Worm (Caenorhabditis elegans) whole organism, late embryonic: ENCODE measurements around the gene vha-14.

Experiments used
- C08G9.2 ChIP-seq: sonication (generic microtip); optimal IDR thresholded peaks from 2 replicates; lab custom pipeline; 2016; ENCODE audit warnings: mild to moderate bottlenecking, missing genetic modification characterization, moderate library complexity, missing compliant biosample characterization
- C38D4.7 ChIP-seq: fragments of 200-800 bp; sonication (Bioruptor generic); optimal IDR thresholded peaks from 2 replicates; lab custom pipeline; 2018; ENCODE audit warnings: mild to moderate bottlenecking, missing genetic modification characterization, moderate library complexity, missing compliant biosample characterization
- F13H6.1 ChIP-seq: sonication (generic microtip); optimal IDR thresholded peaks from 2 replicates; lab custom pipeline; 2016; ENCODE audit warnings: missing genetic modification characterization, missing compliant biosample characterization
- K02D7.2 ChIP-seq: sonication (generic microtip); optimal IDR thresholded peaks from 2 replicates; lab custom pipeline; 2017; ENCODE audit warnings: mild to moderate bottlenecking, missing genetic modification characterization, missing compliant biosample characterization
- K09A11.1 ChIP-seq: sonication (generic microtip); optimal IDR thresholded peaks from 2 replicates; lab custom pipeline; 2017; ENCODE audit warnings: antibody characterized with exemption, mild to moderate bottlenecking, missing genetic modification characterization, missing compliant biosample characterization; ENCODE audit not compliant: insufficient read depth
- ama-1 ChIP-seq: fragments of 150-350 bp; optimal IDR thresholded peaks from 2 replicates; lab custom pipeline; 2014
- ceh-18 ChIP-seq: sonication (generic microtip); optimal IDR thresholded peaks from 2 replicates; lab custom pipeline; 2016; ENCODE audit warnings: missing genetic modification characterization, missing compliant biosample characterization
- ceh-19 ChIP-seq: fragments of 200-800 bp; sonication (Bioruptor generic); optimal IDR thresholded peaks from 2 replicates; lab custom pipeline; 2018; ENCODE audit warnings: mild to moderate bottlenecking, missing genetic modification characterization, missing compliant biosample characterization
- ceh-22 ChIP-seq: sonication (generic microtip); optimal IDR thresholded peaks from 2 replicates; lab custom pipeline; 2017; ENCODE audit warnings: missing biosample characterization, missing genetic modification characterization
- ceh-24 ChIP-seq: sonication (generic microtip); optimal IDR thresholded peaks from 2 replicates; lab custom pipeline; 2016; ENCODE audit warnings: mild to moderate bottlenecking, missing genetic modification characterization, missing compliant biosample characterization
- ceh-31 ChIP-seq: sonication (generic microtip); optimal IDR thresholded peaks from 2 replicates; lab custom pipeline; 2016; ENCODE audit warnings: missing genetic modification characterization, missing compliant biosample characterization
- ceh-45 ChIP-seq: fragments of 200-800 bp; sonication (Bioruptor generic); IDR thresholded peaks from 2 replicates; pipeline ENCODE4 v1.3.6; 2022; ENCODE audit warnings: missing genetic modification reagents, missing genetic modification characterization, missing compliant biosample characterization
- ceh-48 ChIP-seq: sonication (generic microtip); optimal IDR thresholded peaks from 2 replicates; lab custom pipeline; 2016; ENCODE audit warnings: missing genetic modification characterization, inconsistent platforms, missing compliant biosample characterization
- ceh-6 ChIP-seq: fragments of 200-800 bp; sonication (Bioruptor generic); optimal IDR thresholded peaks from 2 replicates; lab custom pipeline; 2018; ENCODE audit warnings: mild to moderate bottlenecking, missing genetic modification characterization, missing compliant biosample characterization
- ceh-9 ChIP-seq: sonication (generic microtip); optimal IDR thresholded peaks from 2 replicates; lab custom pipeline; 2016; ENCODE audit warnings: mild to moderate bottlenecking, missing genetic modification characterization, inconsistent platforms, missing compliant biosample characterization
- dve-1 ChIP-seq: sonication (generic microtip); optimal IDR thresholded peaks from 2 replicates; lab custom pipeline; 2017; ENCODE audit warnings: antibody characterized with exemption, mild to moderate bottlenecking, missing genetic modification characterization, missing compliant biosample characterization
- elt-2 ChIP-seq: sonication (generic microtip); optimal IDR thresholded peaks from 2 replicates; lab custom pipeline; 2016; ENCODE audit warnings: missing genetic modification reagents, missing genetic modification characterization, missing compliant biosample characterization
- ets-4 ChIP-seq: sonication (generic microtip); optimal IDR thresholded peaks from 2 replicates; lab custom pipeline; 2016; ENCODE audit warnings: missing genetic modification characterization, missing compliant biosample characterization
- eyg-1 ChIP-seq: sonication (generic microtip); optimal IDR thresholded peaks from 2 replicates; lab custom pipeline; 2016; ENCODE audit warnings: missing genotype, missing genetic modification characterization, missing compliant biosample characterization
- fax-1 ChIP-seq: sonication (generic microtip); optimal IDR thresholded peaks from 2 replicates; lab custom pipeline; 2016; ENCODE audit warnings: missing genotype, missing genetic modification characterization, missing compliant biosample characterization
- fkh-6 ChIP-seq: sonication (generic microtip); optimal IDR thresholded peaks from 2 replicates; lab custom pipeline; 2016; ENCODE audit warnings: missing genetic modification characterization, missing compliant biosample characterization
- hlh-13 ChIP-seq: fragments of 200-800 bp; sonication (Bioruptor generic); optimal IDR thresholded peaks from 2 replicates; lab custom pipeline; 2018; ENCODE audit warnings: mild to moderate bottlenecking, missing genetic modification characterization, missing compliant biosample characterization
- hlh-6 ChIP-seq: sonication (generic microtip); optimal IDR thresholded peaks from 2 replicates; lab custom pipeline; 2016; ENCODE audit warnings: missing genotype, missing genetic modification characterization, missing compliant biosample characterization
- hlh-8 ChIP-seq: sonication (generic microtip); optimal IDR thresholded peaks from 2 replicates; lab custom pipeline; 2016; ENCODE audit warnings: missing genotype, missing genetic modification characterization, missing compliant biosample characterization
- lim-6 ChIP-seq: sonication (generic microtip); optimal IDR thresholded peaks from 2 replicates; lab custom pipeline; 2016; ENCODE audit warnings: missing genetic modification characterization, missing compliant biosample characterization
- lin-11 ChIP-seq: fragments of 200-800 bp; sonication (Bioruptor generic); optimal IDR thresholded peaks from 2 replicates; lab custom pipeline; 2018; ENCODE audit warnings: mild to moderate bottlenecking, missing genetic modification characterization, missing compliant biosample characterization
- mec-3 ChIP-seq: sonication (generic microtip); optimal IDR thresholded peaks from 2 replicates; lab custom pipeline; 2016; ENCODE audit warnings: borderline replicate concordance, missing genetic modification characterization, missing compliant biosample characterization
- nfya-1 ChIP-seq: sonication (generic microtip); optimal IDR thresholded peaks from 2 replicates; lab custom pipeline; 2017; ENCODE audit warnings: missing genetic modification characterization, mild to moderate bottlenecking, missing compliant biosample characterization, antibody characterized with exemption, moderate library complexity
- nhr-232 ChIP-seq: sonication (generic microtip); optimal IDR thresholded peaks from 2 replicates; lab custom pipeline; 2016; ENCODE audit warnings: missing genetic modification characterization, missing compliant biosample characterization
- odd-2 ChIP-seq: sonication (generic microtip); optimal IDR thresholded peaks from 2 replicates; lab custom pipeline; 2017; ENCODE audit warnings: antibody characterized with exemption, mild to moderate bottlenecking, missing genetic modification characterization, missing compliant biosample characterization
- pat-9 ChIP-seq: fragments of 200-800 bp; sonication (Bioruptor generic); optimal IDR thresholded peaks from 2 replicates; lab custom pipeline; 2018; ENCODE audit warnings: mild to moderate bottlenecking, missing genetic modification characterization, moderate library complexity, missing compliant biosample characterization
- pax-1 ChIP-seq: fragments of 150-350 bp; optimal IDR thresholded peaks from 2 replicates; lab custom pipeline; 2014; ENCODE audit warnings: missing biosample characterization, missing genetic modification characterization
- pha-4 ChIP-seq: fragments of 150-350 bp; optimal IDR thresholded peaks from 2 replicates; lab custom pipeline; 2018; ENCODE audit warnings: missing biosample characterization, missing genetic modification reagents, missing genetic modification characterization
- pqm-1 ChIP-seq: sonication (generic microtip); optimal IDR thresholded peaks from 2 replicates; lab custom pipeline; 2016; ENCODE audit warnings: missing genetic modification characterization, missing compliant biosample characterization
- pros-1 ChIP-seq: fragments of 150-350 bp; optimal IDR thresholded peaks from 2 replicates; lab custom pipeline; 2014; ENCODE audit warnings: missing biosample characterization, missing genetic modification reagents, missing genetic modification characterization
- ref-2 ChIP-seq: sonication (generic microtip); optimal IDR thresholded peaks from 2 replicates; lab custom pipeline; 2016; ENCODE audit warnings: missing genetic modification characterization, missing compliant biosample characterization
- sox-4 ChIP-seq: sonication (generic microtip); optimal IDR thresholded peaks from 2 replicates; lab custom pipeline; 2017; ENCODE audit warnings: mild to moderate bottlenecking, missing genetic modification characterization, inconsistent platforms, missing compliant biosample characterization
- ttx-3 ChIP-seq: sonication (generic microtip); optimal IDR thresholded peaks from 2 replicates; lab custom pipeline; 2016; ENCODE audit warnings: missing genetic modification reagents, missing genetic modification characterization, missing compliant biosample characterization
- unc-3 ChIP-seq, 2 experiments: fragments of 200-800 bp in 1 of 2; sonication (Bioruptor generic) in 1 of 2; sonication (generic microtip) in 1 of 2; conservative IDR thresholded peaks in 1 of 2; optimal IDR thresholded peaks in 1 of 2; 2 replicates each; pipeline versions ENCODE4 v1.3.6 to Lab custom; 2016 to 2022; ENCODE audit warnings: missing compliant biosample characterization in 2 of 2, missing genetic modification characterization in 2 of 2, missing genetic modification reagents in 1 of 2
- unc-42 ChIP-seq: sonication (generic microtip); optimal IDR thresholded peaks from 2 replicates; lab custom pipeline; 2016; ENCODE audit warnings: missing genotype, missing genetic modification characterization, missing compliant biosample characterization
- zip-5 ChIP-seq: sonication (generic microtip); optimal IDR thresholded peaks from 2 replicates; lab custom pipeline; 2016; ENCODE audit warnings: missing genetic modification characterization, missing compliant biosample characterization
- ztf-16 ChIP-seq: sonication (generic microtip); optimal IDR thresholded peaks from 2 replicates; lab custom pipeline; 2017; ENCODE audit warnings: missing genetic modification characterization, missing compliant biosample characterization

vha-14 gene

DNA sequence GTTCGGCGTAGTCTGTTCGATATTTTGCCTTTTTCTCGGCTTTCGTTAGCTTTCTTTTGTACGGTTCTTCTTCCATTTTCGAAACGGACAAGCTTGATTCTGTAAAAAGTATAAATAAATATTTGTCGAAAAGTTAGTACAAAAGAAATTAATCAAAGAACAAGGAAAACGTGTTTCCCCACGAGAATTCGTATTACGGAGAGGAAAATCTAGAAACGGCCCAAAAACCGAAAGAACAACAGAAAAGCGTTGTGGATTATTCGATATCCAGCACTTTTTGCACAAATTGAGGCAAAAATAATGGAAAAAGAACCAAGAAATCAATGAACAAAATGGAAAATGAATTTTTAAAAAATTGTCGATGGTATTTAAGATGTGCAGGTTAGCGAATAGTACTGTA lies 34.4 kb downstream of the vha-14 start, which contains the start of gene mut-7:
TSS of gene mut-7 (minus strand) at position 101 of the 400 bp plus-strand sequence.
- TF ChIP-seq C08G9.2 (tag; lab: Kevin White, UChicago) (no peak), F13H6.1 (tag; lab: Kevin White, UChicago) (no peak), ceh-6 (no peak), dve-1 (tag; lab: Kevin White, UChicago) (no peak), eyg-1 (tag; lab: Kevin White, UChicago) (no peak), lin-11 (no peak), pqm-1 (no peak), ceh-22 (tag; lab: Kevin White, UChicago) (no peak), fax-1 (tag; lab: Kevin White, UChicago) (no peak), pat-9 (no peak), nhr-232 (tag; lab: Kevin White, UChicago) (no peak), mec-3 (tag; lab: Kevin White, UChicago) (no peak), ref-2 (tag; lab: Kevin White, UChicago) (no peak), fkh-6 (tag; lab: Kevin White, UChicago) (no peak), ceh-9 (tag; lab: Kevin White, UChicago) (no peak), hlh-8 (no peak), ama-1 (no peak), K09A11.1 (tag; lab: Kevin White, UChicago) (no peak), ceh-45 (no peak), K02D7.2 (tag; lab: Kevin White, UChicago) (no peak)
- TF ChIP-seq, all 69 proteins: peak for 0

DNA sequence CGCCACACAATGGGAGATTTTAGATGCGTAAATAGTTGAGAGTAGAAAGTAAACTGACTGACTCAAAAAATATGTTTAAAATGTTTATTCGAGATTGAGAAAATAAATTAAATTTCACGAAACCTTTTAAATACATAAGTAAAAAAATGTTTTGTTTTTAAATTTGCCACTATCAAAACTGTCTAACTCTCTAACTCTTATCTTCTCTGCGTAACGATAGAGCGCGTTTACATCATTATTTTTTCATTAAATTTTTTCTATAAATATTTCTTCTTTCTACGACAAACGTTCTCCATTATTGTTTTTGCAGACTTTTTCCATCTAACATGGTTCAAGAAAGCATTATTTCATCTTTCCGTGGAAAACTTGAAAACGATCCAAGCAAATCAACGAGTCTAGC lies 34.9 kb downstream of the vha-14 start, which contains the start of gene eif-2Balpha:
TSS of gene eif-2Balpha (plus strand) at position 304 of the 400 bp plus-strand sequence.
- no peak for TF ChIP-seq pha-4 (tag; lab: Kevin White, UChicago)
- TF ChIP-seq odd-2 (tag; lab: Kevin White, UChicago) = no peak
- TF ChIP-seq fax-1 (tag; lab: Kevin White, UChicago) = no peak
- TF ChIP-seq unc-42 (tag; lab: Kevin White, UChicago) = peak; percentile 25
- TF ChIP-seq unc-3 (GFP tag; conservative IDR thresholded peaks at IDR 0.05; lab: Robert Waterston, UW) = no peak
- no peak for TF ChIP-seq unc-3 (tag; optimal IDR thresholded peaks at IDR 0.05; lab: Kevin White, UChicago)
- TF ChIP-seq lim-6 (tag; lab: Kevin White, UChicago) = no peak

DNA sequence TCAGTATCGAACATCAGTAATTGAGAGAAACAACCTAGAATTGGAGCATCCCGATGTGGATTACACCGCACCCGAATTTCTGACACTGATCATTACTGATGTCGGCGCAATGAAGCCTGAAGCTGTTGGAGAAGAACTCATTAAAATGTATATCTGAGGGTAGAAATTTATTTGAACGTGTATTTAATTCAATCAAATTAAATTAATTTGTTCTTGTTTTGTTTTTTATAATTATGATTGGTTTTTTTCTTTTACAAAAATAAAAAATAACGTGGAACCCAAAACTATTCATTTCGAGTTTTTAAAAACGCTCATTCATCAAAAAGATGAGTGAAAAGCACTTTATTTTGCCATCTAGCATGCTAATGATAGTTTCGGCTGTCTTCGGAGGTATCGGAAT lies 36.2 kb downstream of the vha-14 start, which contains the start of gene ZK1098.9:
TSS of gene ZK1098.9 (plus strand) at position 301 of the 400 bp plus-strand sequence.
- TF ChIP-seq K02D7.2 (tag; lab: Kevin White, UChicago) = no peak
- TF ChIP-seq hlh-6 (tag; lab: Kevin White, UChicago) = no peak

DNA sequence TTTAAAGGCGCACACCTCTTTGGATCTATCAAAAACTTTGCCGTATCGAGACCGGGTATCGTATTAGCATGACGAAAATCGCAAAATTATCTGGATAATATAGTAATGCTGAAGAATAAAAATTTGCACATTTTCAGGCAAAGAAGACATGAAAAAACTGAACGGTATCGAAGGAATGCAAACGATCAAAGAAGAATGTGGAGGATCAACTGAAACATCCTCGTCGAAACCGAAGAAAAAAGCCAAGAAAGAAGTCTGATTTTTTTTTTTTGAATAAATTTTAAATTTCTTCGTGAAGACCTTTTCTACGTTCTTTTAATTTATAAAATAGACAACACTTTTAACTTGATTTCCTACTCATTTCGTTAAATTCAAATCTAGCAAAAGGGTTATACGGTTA lies 36.9 kb downstream of the vha-14 start, which contains the start of gene ZK1098.12:
TSS of gene ZK1098.12 (plus strand) at position 301 of the 400 bp plus-strand sequence.
- TF ChIP-seq ceh-24 (tag; lab: Kevin White, UChicago) (no peak), K09A11.1 (tag; lab: Kevin White, UChicago) (no peak), hlh-13 (GFP tag; lab: Kevin White, UChicago) (no peak), ceh-31 (no peak), hlh-8 (no peak), nfya-1 (no peak)

DNA sequence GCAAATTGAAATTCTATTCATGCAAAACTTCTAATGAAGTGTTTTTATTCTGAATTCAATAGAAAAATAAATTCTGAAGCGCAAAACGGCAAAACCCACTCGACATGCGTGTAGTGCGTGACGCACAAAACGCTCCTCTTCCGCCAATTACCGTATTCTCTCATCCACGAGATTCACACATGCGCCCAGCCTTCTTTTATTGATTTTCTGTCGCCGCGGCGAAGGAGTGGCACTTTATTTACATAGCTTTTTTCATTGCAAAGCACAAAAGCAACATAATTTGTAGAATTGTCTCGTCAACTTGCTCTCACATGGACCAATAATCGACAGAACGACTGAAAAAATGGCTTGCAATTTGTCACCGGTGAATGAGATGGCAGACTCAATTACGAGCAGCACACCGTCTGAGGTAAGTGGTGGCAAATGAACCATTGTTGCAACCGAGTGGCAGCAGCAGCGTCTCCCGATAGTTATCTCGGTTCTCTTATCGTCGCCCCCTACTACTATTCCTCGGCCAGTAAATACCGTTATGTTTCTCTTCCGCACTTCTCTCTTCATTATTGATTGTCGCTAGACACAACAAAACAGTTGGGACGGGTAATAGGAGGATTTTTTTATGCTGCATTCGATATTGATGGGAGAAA lies 38.2 kb downstream of the vha-14 start, which contains the start of gene unc-16:
TSS of gene unc-16 (plus strand) at position 243 of the 644 bp plus-strand sequence.
- no peak for TF ChIP-seq ceh-45
- TF ChIP-seq pax-1 (tag; lab: Kevin White, UChicago) = no peak
- peak; percentile 40 for TF ChIP-seq ets-4 (tag; lab: Kevin White, UChicago)
- no peak for TF ChIP-seq ttx-3 (tag; lab: Kevin White, UChicago)
- no peak for TF ChIP-seq C38D4.7 (GFP tag; lab: Kevin White, UChicago)
- TF ChIP-seq sox-4 (tag; lab: Kevin White, UChicago) = no peak
- TF ChIP-seq ceh-48 (tag; lab: Kevin White, UChicago) = peak; percentile 99
- TF ChIP-seq ceh-18 = peak; percentile 58
- TF ChIP-seq pros-1 (tag; lab: Kevin White, UChicago) = no peak
- peak; percentile 84 for TF ChIP-seq ceh-31
- TF ChIP-seq nfya-1 = peak; percentile 95
- TF ChIP-seq ceh-19 (GFP tag; lab: Kevin White, UChicago) = no peak
- peak; percentile 56 for TF ChIP-seq ztf-16 (tag; lab: Kevin White, UChicago)
- no peak for TF ChIP-seq zip-5 (tag; lab: Kevin White, UChicago)
- TF ChIP-seq nhr-232 (tag; lab: Kevin White, UChicago) = no peak
- TF ChIP-seq unc-3 (GFP tag; conservative IDR thresholded peaks at IDR 0.05; lab: Robert Waterston, UW) = no peak
- no peak for TF ChIP-seq unc-3 (tag; optimal IDR thresholded peaks at IDR 0.05; lab: Kevin White, UChicago)
- peak; percentile 47 for TF ChIP-seq elt-2 (tag; lab: Kevin White, UChicago)
- TF ChIP-seq C08G9.2 (tag; lab: Kevin White, UChicago) = no peak
- TF ChIP-seq ceh-6 = no peak
- no peak for TF ChIP-seq hlh-6 (tag; lab: Kevin White, UChicago)
- TF ChIP-seq ama-1 = peak; percentile 1
